Worm (Caenorhabditis elegans) whole organism, mixed stage, embryonic: Measurements from ENCODE around the gene Y37B11A.3.

Experiments used
- nhr-12 ChIP-seq: fragments of 150-350 bp; optimal IDR thresholded peaks from 2 replicates; lab custom pipeline; 2014; ENCODE audit warnings: missing biosample characterization, missing genetic modification characterization
- snpc-4 ChIP-seq: fragments of 150-350 bp; optimal IDR thresholded peaks from 2 replicates; lab custom pipeline; 2014; ENCODE audit warnings: missing biosample characterization, missing genetic modification characterization
- tbx-8 ChIP-seq: fragments of 200-800 bp; sonication (Bioruptor generic); optimal IDR thresholded peaks from 2 replicates; lab custom pipeline; 2018; ENCODE audit warnings: mild to moderate bottlenecking, missing genetic modification characterization, moderate library complexity, missing compliant biosample characterization
- unc-39 ChIP-seq: fragments of 150-350 bp; optimal IDR thresholded peaks from 2 replicates; lab custom pipeline; 2014; ENCODE audit warnings: missing biosample characterization, missing genetic modification characterization
- unc-62 ChIP-seq: fragments of 150-350 bp; optimal IDR thresholded peaks from 2 replicates; lab custom pipeline; 2014; ENCODE audit warnings: missing biosample characterization, missing genetic modification reagents, missing genetic modification characterization

- TF ChIP-seq unc-39 (tag; lab: Kevin White, UChicago): no peak
- TF ChIP-seq unc-62: no peak
- TF ChIP-seq nhr-12 (tag; lab: Kevin White, UChicago): no peak
- no peak for TF ChIP-seq snpc-4 (tag; lab: Kevin White, UChicago)
- TF ChIP-seq tbx-8 (GFP tag; lab: Kevin White, UChicago): no peak
These were observed 29.9 kb downstream of the Y37B11A.3 start, which contains the start of gene ida-1 for ce11 chrIII:5755204-5755603.
